Worm (Caenorhabditis elegans): ENCODE data around the gene K09D9.9.

The K09D9.9 gene

DNA sequence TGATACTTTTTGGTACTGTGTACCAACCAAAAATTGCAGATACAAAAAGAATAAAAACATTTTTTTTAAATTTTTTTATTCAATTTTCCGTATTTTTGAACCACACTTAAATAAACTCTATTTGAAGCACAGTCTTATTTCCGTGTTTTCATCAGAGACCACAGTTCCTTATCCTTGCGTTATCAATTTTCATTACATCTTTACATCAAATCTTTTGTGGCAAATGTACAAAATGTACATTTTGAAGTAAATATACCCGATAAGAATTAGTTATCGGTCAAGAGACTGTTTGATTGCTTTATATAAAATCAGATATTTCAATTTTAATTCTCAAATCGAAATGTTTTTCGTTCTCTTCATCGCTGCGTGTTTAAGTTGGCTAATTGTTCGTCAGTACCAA, 28.4 kb upstream of the K09D9.9 start, which contains the start of gene cyp-35A3:
cyp-35A3 (plus strand) TSS at position 301 of the 400 bp plus-strand sequence.
- TF ChIP-seq hrde-1 (tag; optimal IDR thresholded peaks at IDR 0.05; ENCODE audit: borderline replicate concordance): no peak
- TF ChIP-seq somi-1 (GFP tag; optimal IDR thresholded peaks at IDR 0.05): no peak
- no peak for TF ChIP-seq die-1 (tag; optimal IDR thresholded peaks at IDR 0.05)
- no peak for TF ChIP-seq lin-54 (GFP tag; optimal IDR thresholded peaks at IDR 0.05)
- TF ChIP-seq hmg-20 (GFP tag; IDR thresholded peaks at IDR 0.05): no peak
- TF ChIP-seq zfh-2 (GFP tag; conservative IDR thresholded peaks at IDR 0.05): no peak
- no peak for TF ChIP-seq hlh-26 (GFP tag; conservative IDR thresholded peaks at IDR 0.05)
- TF ChIP-seq madf-6 (GFP tag; IDR thresholded peaks at IDR 0.05): no peak
- no peak for TF ChIP-seq ztf-25 (GFP tag; IDR thresholded peaks at IDR 0.05)
- no peak for TF ChIP-seq ztf-26 (tag; optimal IDR thresholded peaks at IDR 0.05)
- no peak for TF ChIP-seq let-607 (tag; optimal IDR thresholded peaks at IDR 0.05)
- no peak for TF ChIP-seq F33H1.4 (GFP tag; IDR thresholded peaks at IDR 0.05)
- TF ChIP-seq chd-7 (tag; optimal IDR thresholded peaks at IDR 0.05): no peak
- no peak for TF ChIP-seq ztf-6 (GFP tag; IDR thresholded peaks at IDR 0.05)
- TF ChIP-seq tlf-1 (GFP tag; optimal IDR thresholded peaks at IDR 0.05): no peak
- TF ChIP-seq B0019.2 (GFP tag; conservative IDR thresholded peaks at IDR 0.05): no peak
- TF ChIP-seq hsf-1 (GFP tag; IDR thresholded peaks at IDR 0.05): no peak
- TF ChIP-seq ekl-4 (GFP tag; IDR thresholded peaks at IDR 0.05): no peak
- no peak for TF ChIP-seq mxl-1 (tag; optimal IDR thresholded peaks at IDR 0.05)

ce11 chrV:4021776-4022175, 27.8 kb upstream of the K09D9.9 start, which contains the start of gene K09D9.14:
TSS of gene K09D9.14 (minus strand) at chrV:4021876.
- no peak for TF ChIP-seq dpff-1 (tag; optimal IDR thresholded peaks at IDR 0.05)
- no peak for TF ChIP-seq F33H1.4 (GFP tag; IDR thresholded peaks at IDR 0.05)
- TF ChIP-seq lin-40 (tag; optimal IDR thresholded peaks at IDR 0.05): no peak
- TF ChIP-seq zfh-2 (GFP tag; conservative IDR thresholded peaks at IDR 0.05): no peak
- TF ChIP-seq B0035.1 (tag; optimal IDR thresholded peaks at IDR 0.05): no peak
- no peak for TF ChIP-seq C06A6.2 (GFP tag; conservative IDR thresholded peaks at IDR 0.05)
- no peak for TF ChIP-seq K11D2.4 (GFP tag; IDR thresholded peaks at IDR 0.05)
- TF ChIP-seq atf-7 (tag; optimal IDR thresholded peaks at IDR 0.05): no peak
- TF ChIP-seq ama-1 (optimal IDR thresholded peaks at IDR 0.05): no peak
- no peak for TF ChIP-seq ama-1 (GFP tag; optimal IDR thresholded peaks at IDR 0.05)
- no peak for TF ChIP-seq pha-4 (tag; optimal IDR thresholded peaks at IDR 0.05)
- TF ChIP-seq mel-28 (tag; optimal IDR thresholded peaks at IDR 0.05; ENCODE audit: borderline replicate concordance): no peak
- TF ChIP-seq die-1 (tag; optimal IDR thresholded peaks at IDR 0.05): no peak
- no peak for TF ChIP-seq B0336.3 (GFP tag; IDR thresholded peaks at IDR 0.05)
- TF ChIP-seq chd-7 (tag; optimal IDR thresholded peaks at IDR 0.05): no peak
- TF ChIP-seq lin-54 (GFP tag; optimal IDR thresholded peaks at IDR 0.05): no peak
- no peak for TF ChIP-seq lin-26 (GFP tag; IDR thresholded peaks at IDR 0.05)

- TF ChIP-seq dpl-1 (GFP tag; optimal IDR thresholded peaks at IDR 0.05): no peak
- no peak for TF ChIP-seq F49E8.2 (tag; optimal IDR thresholded peaks at IDR 0.05; ENCODE audit: insufficient read depth)
- TF ChIP-seq C06A6.2 (GFP tag; conservative IDR thresholded peaks at IDR 0.05): no peak
- no peak for TF ChIP-seq hsf-1 (GFP tag; IDR thresholded peaks at IDR 0.05)
- no peak for TF ChIP-seq F39B2.1 (GFP tag; IDR thresholded peaks at IDR 0.05)
- no peak for TF ChIP-seq lag-1 (GFP tag; IDR thresholded peaks at IDR 0.05)
- no peak for TF ChIP-seq B0336.3 (GFP tag; IDR thresholded peaks at IDR 0.05)
- TF ChIP-seq him-1 (tag; optimal IDR thresholded peaks at IDR 0.05): no peak
- no peak for TF ChIP-seq sptf-2 (GFP tag; optimal IDR thresholded peaks at IDR 0.05)
- no peak for TF ChIP-seq ceh-100 (GFP tag; IDR thresholded peaks at IDR 0.05)
- no peak for TF ChIP-seq hlh-26 (GFP tag; conservative IDR thresholded peaks at IDR 0.05)
- TF ChIP-seq F22D6.2 (tag; optimal IDR thresholded peaks at IDR 0.05): no peak
- TF ChIP-seq cebp-2 (GFP tag; IDR thresholded peaks at IDR 0.05): no peak
- no peak for TF ChIP-seq unc-130 (GFP tag; optimal IDR thresholded peaks at IDR 0.05)
Measured at ce11 chrV:4019188-4019587, 25.2 kb upstream of the K09D9.9 start, which contains the start of gene K09D9.3. TSS of gene K09D9.3 (plus strand) at chrV:4019488.

Data from whole organism, young adult.